Fruit fly (Drosophila melanogaster) whole organism, embryonic: ENCODE measurements around the gene eloF.

Experiments
- Aef1 ChIP-seq: fragments of 200-800 bp; sonication (Bioruptor generic); IDR thresholded peaks from 3 replicates; pipeline ENCODE4 v1.3.6; 2022; ENCODE audit warnings: missing biosample characterization, missing genetic modification characterization
- Asciz ChIP-seq: fragments of 200-800 bp; sonication (Bioruptor generic); optimal IDR thresholded peaks from 2 replicates; lab custom pipeline; 2017; ENCODE audit warnings: missing biosample characterization, mild to moderate bottlenecking, missing genetic modification characterization, missing genetic modification reagents
- CG10959 ChIP-seq: fragments of 200-800 bp; sonication (Bioruptor generic); IDR thresholded peaks from 2 replicates; pipeline ENCODE4 v1.3.6; 2022; ENCODE audit warnings: missing biosample characterization, missing genetic modification characterization
- CG12104 ChIP-seq: fragments of 200-800 bp; sonication (Bioruptor generic); optimal IDR thresholded peaks from 3 replicates; lab custom pipeline; 2016; ENCODE audit warnings: missing biosample characterization, missing genetic modification characterization
- CG12659 ChIP-seq: fragments of 200-800 bp; sonication (Bioruptor generic); optimal IDR thresholded peaks from 3 replicates; lab custom pipeline; 2017; ENCODE audit warnings: mild to moderate bottlenecking, missing biosample characterization, missing genetic modification reagents, missing genetic modification characterization
- CG13894 ChIP-seq: fragments of 200-800 bp; sonication (Bioruptor generic); optimal IDR thresholded peaks from 3 replicates; lab custom pipeline; 2018; ENCODE audit warnings: missing biosample characterization, mild to moderate bottlenecking, missing genetic modification characterization, moderate library complexity
- CG14710 ChIP-seq: fragments of 200-800 bp; sonication (Bioruptor generic); optimal IDR thresholded peaks from 3 replicates; lab custom pipeline; 2019; ENCODE audit warnings: missing biosample characterization, mild to moderate bottlenecking, missing genetic modification characterization, moderate library complexity
- CG15011 ChIP-seq: fragments of 200-800 bp; sonication (Bioruptor generic); optimal IDR thresholded peaks from 3 replicates; lab custom pipeline; 2018; ENCODE audit warnings: missing biosample characterization, mild to moderate bottlenecking, missing genetic modification characterization
- CG15073 ChIP-seq: fragments of 200-800 bp; sonication (Bioruptor generic); optimal IDR thresholded peaks from 2 replicates; lab custom pipeline; 2016; ENCODE audit warnings: missing biosample characterization, missing genetic modification characterization
- CG16779 ChIP-seq: fragments of 200-800 bp; sonication (Bioruptor generic); IDR thresholded peaks from 2 replicates; pipeline ENCODE4 v1.3.6; 2022; ENCODE audit warnings: missing biosample characterization, missing genetic modification characterization
- CG18011 ChIP-seq: fragments of 200-800 bp; sonication (Bioruptor generic); optimal IDR thresholded peaks from 2 replicates; lab custom pipeline; 2017; ENCODE audit warnings: missing biosample characterization, missing genetic modification characterization, mild to moderate bottlenecking, moderate library complexity, missing genotype
- CG2889 ChIP-seq: fragments of 200-800 bp; sonication (Bioruptor generic); IDR thresholded peaks from 3 replicates; pipeline ENCODE4 v1.3.6; 2022; ENCODE audit warnings: missing biosample characterization, missing genetic modification characterization
- CG34422 ChIP-seq: fragments of 200-800 bp; sonication (Bioruptor generic); IDR thresholded peaks from 3 replicates; pipeline ENCODE4 v1.3.6; 2022; ENCODE audit warnings: missing biosample characterization, missing genetic modification characterization
- CG4424 ChIP-seq: fragments of 200-800 bp; sonication (Bioruptor generic); optimal IDR thresholded peaks from 3 replicates; lab custom pipeline; 2016; ENCODE audit warnings: missing biosample characterization, missing genetic modification characterization
- CG4854 ChIP-seq: fragments of 200-800 bp; sonication (Bioruptor generic); optimal IDR thresholded peaks from 2 replicates; lab custom pipeline; 2016; ENCODE audit warnings: missing biosample characterization, missing genetic modification characterization, inconsistent platforms
- CG5180 ChIP-seq: fragments of 200-800 bp; sonication (Bioruptor generic); optimal IDR thresholded peaks from 3 replicates; lab custom pipeline; 2017; ENCODE audit warnings: missing biosample characterization, missing genetic modification characterization, mild to moderate bottlenecking, moderate library complexity, missing genetic modification reagents
- CG6175 ChIP-seq: fragments of 200-800 bp; sonication (Bioruptor generic); IDR thresholded peaks from 3 replicates; pipeline ENCODE4 v1.3.6; 2022; ENCODE audit warnings: missing biosample characterization, missing genetic modification characterization
- CG6272 ChIP-seq: fragments of 200-800 bp; sonication (Bioruptor generic); IDR thresholded peaks from 2 replicates; pipeline ENCODE4 v1.3.6; 2022; ENCODE audit warnings: missing biosample characterization, missing genetic modification characterization
- CG6813 ChIP-seq: fragments of 200-800 bp; sonication (Bioruptor generic); optimal IDR thresholded peaks from 2 replicates; lab custom pipeline; 2017; ENCODE audit warnings: missing biosample characterization, missing genetic modification characterization, mild to moderate bottlenecking, moderate library complexity, missing genetic modification reagents
- CTCF ChIP-seq: fragments of 200-800 bp; sonication (Bioruptor generic); optimal IDR thresholded peaks from 2 replicates; lab custom pipeline; 2017; ENCODE audit warnings: missing biosample characterization, mild to moderate bottlenecking, missing genetic modification characterization, moderate library complexity
- CoRest ChIP-seq: fragments of 200-800 bp; sonication (Bioruptor generic); optimal IDR thresholded peaks from 3 replicates; lab custom pipeline; 2018; ENCODE audit warnings: missing biosample characterization, mild to moderate bottlenecking, missing genetic modification characterization, moderate library complexity
- Dek ChIP-seq: fragments of 200-800 bp; sonication (Bioruptor generic); optimal IDR thresholded peaks from 3 replicates; lab custom pipeline; 2019; ENCODE audit warnings: missing biosample characterization, mild to moderate bottlenecking, missing genetic modification characterization, moderate library complexity
- Dll ChIP-seq: fragments of 200-800 bp; sonication (Bioruptor generic); IDR thresholded peaks from 4 replicates; pipeline ENCODE4 v1.3.6; 2022; ENCODE audit warnings: missing biosample characterization, missing genetic modification characterization; ENCODE audit not compliant: partially characterized antibody
- E2f2 ChIP-seq: fragments of 200-800 bp; sonication (Bioruptor generic); IDR thresholded peaks from 2 replicates; pipeline ENCODE4 v1.3.6; 2022; ENCODE audit warnings: missing biosample characterization, missing genetic modification characterization
- Fer3 ChIP-seq: fragments of 200-800 bp; sonication (Bioruptor generic); optimal IDR thresholded peaks from 2 replicates; lab custom pipeline; 2018; ENCODE audit warnings: missing biosample characterization, mild to moderate bottlenecking, missing genetic modification characterization, moderate library complexity
- HLH3B ChIP-seq: fragments of 200-800 bp; sonication (Bioruptor generic); IDR thresholded peaks from 2 replicates; pipeline ENCODE4 v1.3.6; 2022; ENCODE audit warnings: missing biosample characterization, missing genetic modification characterization
- Lpt ChIP-seq: fragments of >200 bp; optimal IDR thresholded peaks from 2 replicates; lab custom pipeline; 2018; ENCODE audit warnings: missing biosample characterization, missing genetic modification characterization
- Mrtf ChIP-seq: fragments of 200-800 bp; sonication (Bioruptor generic); IDR thresholded peaks from 3 replicates; pipeline ENCODE4 v1.3.6; 2022; ENCODE audit warnings: missing biosample characterization, missing genetic modification characterization
- Nf-YC ChIP-seq: fragments of 200-800 bp; optimal IDR thresholded peaks from 3 replicates; lab custom pipeline; 2019; ENCODE audit warnings: missing biosample characterization, mild to moderate bottlenecking, missing genetic modification characterization, moderate library complexity
- Oli ChIP-seq: fragments of 200-800 bp; sonication (Bioruptor generic); optimal IDR thresholded peaks from 2 replicates; lab custom pipeline; 2018; ENCODE audit warnings: missing biosample characterization, mild to moderate bottlenecking, missing genetic modification characterization, moderate library complexity
- Pdp1 ChIP-seq, 2 experiments: fragments of 200-800 bp; sonication (Bioruptor generic); optimal IDR thresholded peaks; 3 replicates each; lab custom pipeline; 2016; ENCODE audit warnings: missing biosample characterization in 2 of 2, missing genetic modification characterization in 2 of 2, mild to moderate bottlenecking in 1 of 2, moderate library complexity in 1 of 2
- Sox100B ChIP-seq: fragments of 200-800 bp; sonication (Bioruptor generic); optimal IDR thresholded peaks from 3 replicates; lab custom pipeline; 2018; ENCODE audit warnings: missing biosample characterization, mild to moderate bottlenecking, missing genetic modification characterization
- Stat92E ChIP-seq, 3 experiments: fragments of >200 bp in 2 of 3; fragments of 200-800 bp in 1 of 3; sonication (Bioruptor generic) in 1 of 3; optimal IDR thresholded peaks; 2 replicates each; lab custom pipeline; 2017 to 2019; ENCODE audit warnings: missing biosample characterization in 3 of 3, missing genetic modification characterization in 3 of 3, mild to moderate bottlenecking in 1 of 3, moderate library complexity in 1 of 3
- Vsx1 ChIP-seq: fragments of 200-800 bp; sonication (Bioruptor generic); optimal IDR thresholded peaks from 2 replicates; lab custom pipeline; 2017; ENCODE audit warnings: missing biosample characterization, mild to moderate bottlenecking, missing genetic modification characterization, missing genetic modification reagents
- cad ChIP-seq: fragments of >200 bp; optimal IDR thresholded peaks from 2 replicates; lab custom pipeline; 2017; ENCODE audit warnings: missing biosample characterization, missing genetic modification characterization
- chn ChIP-seq: fragments of 200-800 bp; sonication (Bioruptor generic); optimal IDR thresholded peaks from 2 replicates; lab custom pipeline; 2016; ENCODE audit warnings: missing biosample characterization, missing genetic modification characterization
- dmrt11E ChIP-seq: fragments of 200-800 bp; sonication (Bioruptor generic); optimal IDR thresholded peaks from 3 replicates; lab custom pipeline; 2018; ENCODE audit warnings: missing biosample characterization, mild to moderate bottlenecking, missing genetic modification characterization, moderate library complexity
- gem ChIP-seq: fragments of 200-800 bp; sonication (Bioruptor generic); optimal IDR thresholded peaks from 2 replicates; lab custom pipeline; 2019; ENCODE audit warnings: missing biosample characterization, mild to moderate bottlenecking, missing genetic modification characterization, moderate library complexity
- hb ChIP-seq: fragments of 200-800 bp; sonication (Bioruptor generic); IDR thresholded peaks from 3 replicates; pipeline ENCODE4 v1.3.6; 2022; ENCODE audit warnings: missing biosample characterization, missing genetic modification characterization; ENCODE audit not compliant: partially characterized antibody
- kah ChIP-seq: fragments of 200-800 bp; sonication (Bioruptor generic); optimal IDR thresholded peaks from 2 replicates; lab custom pipeline; 2018; ENCODE audit warnings: missing biosample characterization, mild to moderate bottlenecking, missing genetic modification characterization
- maf-S ChIP-seq: fragments of 200-800 bp; sonication (Bioruptor generic); optimal IDR thresholded peaks from 2 replicates; lab custom pipeline; 2016; ENCODE audit warnings: missing biosample characterization, missing genetic modification characterization
- onecut ChIP-seq: fragments of 200-800 bp; sonication (Bioruptor generic); IDR thresholded peaks from 2 replicates; pipeline ENCODE4 v1.3.6; 2022; ENCODE audit warnings: missing biosample characterization, missing genetic modification characterization
- peb ChIP-seq: fragments of 200-800 bp; sonication (Bioruptor generic); IDR thresholded peaks from 2 replicates; pipeline ENCODE4 v1.3.6; 2022; ENCODE audit warnings: missing biosample characterization, missing genetic modification characterization
- row ChIP-seq: fragments of 200-800 bp; sonication (Bioruptor generic); IDR thresholded peaks from 3 replicates; pipeline ENCODE4 v1.3.6; 2022; ENCODE audit warnings: missing biosample characterization, missing genetic modification characterization
- salm ChIP-seq: fragments of 200-800 bp; sonication (Bioruptor generic); optimal IDR thresholded peaks from 2 replicates; lab custom pipeline; 2018; ENCODE audit warnings: missing biosample characterization, mild to moderate bottlenecking, missing genetic modification characterization
- sc ChIP-seq, 3 experiments: fragments of >200 bp in 2 of 3; fragments of 200-800 bp in 1 of 3; sonication (Bioruptor generic) in 1 of 3; optimal IDR thresholded peaks; 2 replicates in 2 of 3; 3 replicates in 1 of 3; lab custom pipeline; 2017; ENCODE audit warnings: mild to moderate bottlenecking in 1 of 3, missing biosample characterization in 1 of 3, missing genetic modification characterization in 1 of 3, missing genetic modification reagents in 1 of 3
- sima ChIP-seq: fragments of 200-800 bp; sonication (Bioruptor generic); optimal IDR thresholded peaks from 2 replicates; lab custom pipeline; 2016; ENCODE audit warnings: missing biosample characterization, missing genetic modification characterization
- tio ChIP-seq: fragments of 200-800 bp; sonication (Bioruptor generic); optimal IDR thresholded peaks from 2 replicates; lab custom pipeline; 2017; ENCODE audit warnings: missing biosample characterization, missing genetic modification characterization, inconsistent platforms
- unc-4 ChIP-seq: fragments of 200-800 bp; sonication (Bioruptor generic); IDR thresholded peaks from 2 replicates; pipeline ENCODE4 v1.3.6; 2022; ENCODE audit warnings: missing biosample characterization, missing genetic modification characterization; ENCODE audit not compliant: partially characterized antibody

eloF gene

DNA sequence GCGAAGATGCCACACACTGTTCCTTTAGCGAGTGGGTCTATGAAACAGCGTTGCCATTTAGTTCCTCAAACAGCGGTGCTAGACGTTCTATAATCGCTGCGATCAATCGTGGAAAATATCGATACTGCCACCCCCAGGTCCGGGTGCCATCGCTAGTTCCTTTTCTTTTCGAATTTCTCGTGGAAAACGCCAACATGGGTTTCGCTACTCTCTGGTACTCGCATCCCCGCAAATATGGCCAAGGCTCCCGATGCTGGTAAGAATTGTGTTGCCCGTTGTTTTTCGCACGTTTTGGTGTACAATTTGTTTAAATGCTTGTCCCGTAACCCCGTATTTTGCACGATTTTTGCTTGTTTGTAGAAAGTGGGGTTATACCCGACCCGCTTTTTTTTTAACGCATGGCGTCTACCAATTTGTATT, 36.0 kb upstream of the eloF start, which contains the start of gene RpS29 (continued):
- TF ChIP-seq CoRest (tag; lab: Kevin White, UChicago) (peak; percentile 63), Asciz (GFP tag; lab: Kevin White, UChicago) (peak; percentile 71), Dll (GFP tag; lab: Robert Waterston, UW) (peak; percentile 91), CG18011 (GFP tag; lab: Kevin White, UChicago) (peak; percentile 75), Stat92E (GFP tag; optimal IDR thresholded peaks at IDR 0.05; lab: Kevin White, UChicago) (peak in 1 of 3 experiments; percentile 23), sima (peak; percentile 44), HLH3B (GFP tag; lab: Robert Waterston, UW) (peak; percentile 73), CG14710 (tag; lab: Kevin White, UChicago) (peak; percentile 87), salm (tag; lab: Kevin White, UChicago) (peak; percentile 64), cad (GFP tag; lab: Kevin White, UChicago) (no peak), CG10959 (GFP tag; lab: Robert Waterston, UW) (peak; percentile 41; the same call in 1 of the 2 replicates), E2f2 (GFP tag; lab: Robert Waterston, UW) (peak; percentile 100), unc-4 (GFP tag; lab: Robert Waterston, UW) (peak; percentile 97), CG4854 (peak; percentile 57), CG12104 (GFP tag; lab: Kevin White, UChicago) (peak; percentile 68), CG6813 (peak; percentile 82), Mrtf (GFP tag; lab: Robert Waterston, UW) (peak; percentile 71), CG5180 (GFP tag; lab: Kevin White, UChicago) (peak; percentile 24), CG15011 (GFP tag; lab: Kevin White, UChicago) (peak; percentile 49), Aef1 (GFP tag; lab: Robert Waterston, UW) (peak; percentile 77), gem (tag; lab: Kevin White, UChicago) (peak; percentile 61), peb (GFP tag; lab: Robert Waterston, UW) (0 out of 2 replicates have a peak, but pooled peaks have one; percentile 17), CTCF (peak; percentile 46), Fer3 (tag; lab: Kevin White, UChicago) (peak; percentile 71), hb (peak; percentile 89), CG6175 (GFP tag; lab: Robert Waterston, UW) (peak; percentile 84), Pdp1 (GFP tag; optimal IDR thresholded peaks at IDR 0.05; lab: Kevin White, UChicago) (peak; percentile 82 to 89), chn (GFP tag; lab: Kevin White, UChicago) (peak; percentile 82), Dek (tag; lab: Kevin White, UChicago) (peak; percentile 77), tio (GFP tag; lab: Kevin White, UChicago) (no peak), Vsx1 (GFP tag; lab: Kevin White, UChicago) (peak; percentile 72), CG6272 (GFP tag; lab: Robert Waterston, UW) (peak; percentile 83), kah (GFP tag; lab: Kevin White, UChicago) (peak; percentile 45), CG15073 (GFP tag; lab: Kevin White, UChicago) (no peak), dmrt11E (tag; lab: Kevin White, UChicago) (peak; percentile 54), CG12659 (GFP tag; lab: Kevin White, UChicago) (peak; percentile 92), Oli (tag; lab: Kevin White, UChicago) (peak; percentile 12), CG16779 (peak; percentile 67), Nf-YC (tag; lab: Kevin White, UChicago) (peak; percentile 68), onecut (GFP tag; lab: Robert Waterston, UW) (peak; percentile 65; the same call in 1 of the 2 replicates), CG34422 (peak; percentile 89), maf-S (peak; percentile 84), Lpt (GFP tag; lab: Kevin White, UChicago) (no peak), row (peak; percentile 75), sc (optimal IDR thresholded peaks at IDR 0.05; lab: Kevin White, UChicago) (no peak), sc (GFP tag; optimal IDR thresholded peaks at IDR 0.05; lab: Kevin White, UChicago) (no peak), CG2889 (GFP tag; lab: Robert Waterston, UW) (peak; percentile 65; the same call in 1 of the 3 replicates), CG4424 (GFP tag; lab: Kevin White, UChicago) (peak; percentile 70), CG13894 (tag; lab: Kevin White, UChicago) (peak; percentile 91), Sox100B (GFP tag; lab: Kevin White, UChicago) (no peak)
